Worm (Caenorhabditis elegans) whole organism, mixed stage, embryonic: ENCODE data around the gene ZK84.4.

ENCODE experiments used
- ceh-43 ChIP-seq: fragments of 200-800 bp; sonication (Bioruptor generic); optimal IDR thresholded peaks from 2 replicates; lab custom pipeline; 2018; ENCODE audit warnings: mild to moderate bottlenecking, missing genetic modification characterization, moderate library complexity, missing compliant biosample characterization
- ces-1 ChIP-seq: fragments of 150-350 bp; optimal IDR thresholded peaks from 2 replicates; lab custom pipeline; 2014; ENCODE audit warnings: missing biosample characterization, missing genetic modification reagents, missing genetic modification characterization
- elt-1 ChIP-seq: sonication (generic microtip); optimal IDR thresholded peaks from 2 replicates; lab custom pipeline; 2017; ENCODE audit warnings: missing genetic modification characterization, mild to moderate bottlenecking, missing compliant biosample characterization, antibody characterized with exemption, moderate library complexity, borderline replicate concordance; ENCODE audit not compliant: insufficient read depth
- elt-3 ChIP-seq: fragments of 150-350 bp; optimal IDR thresholded peaks from 2 replicates; lab custom pipeline; 2014; ENCODE audit warnings: missing biosample characterization, missing genetic modification characterization
- lin-13 ChIP-seq: fragments of 150-350 bp; optimal IDR thresholded peaks from 2 replicates; lab custom pipeline; 2014; ENCODE audit warnings: missing biosample characterization, missing genetic modification characterization
- mep-1 ChIP-seq: fragments of 150-350 bp; optimal IDR thresholded peaks from 2 replicates; lab custom pipeline; 2017; ENCODE audit warnings: missing biosample characterization, missing genetic modification reagents, missing genetic modification characterization, inconsistent platforms
- nhr-28 ChIP-seq: fragments of 150-350 bp; optimal IDR thresholded peaks from 2 replicates; lab custom pipeline; 2014; ENCODE audit warnings: missing biosample characterization, missing genetic modification characterization
- pha-4 ChIP-seq: fragments of 150-350 bp; optimal IDR thresholded peaks from 2 replicates; lab custom pipeline; 2018; ENCODE audit warnings: missing biosample characterization, missing genetic modification reagents, missing genetic modification characterization
- unc-120 ChIP-seq: sonication (generic microtip); optimal IDR thresholded peaks from 2 replicates; lab custom pipeline; 2017; ENCODE audit warnings: missing genetic modification characterization, missing compliant biosample characterization; ENCODE audit not compliant: poor library complexity, severe bottlenecking
- unc-39 ChIP-seq: fragments of 150-350 bp; optimal IDR thresholded peaks from 2 replicates; lab custom pipeline; 2014; ENCODE audit warnings: missing biosample characterization, missing genetic modification characterization
- unc-62 ChIP-seq: fragments of 150-350 bp; optimal IDR thresholded peaks from 2 replicates; lab custom pipeline; 2014; ENCODE audit warnings: missing biosample characterization, missing genetic modification reagents, missing genetic modification characterization
- zip-8 ChIP-seq: fragments of 150-350 bp; optimal IDR thresholded peaks from 2 replicates; lab custom pipeline; 2014; ENCODE audit warnings: missing biosample characterization, missing genetic modification characterization
- ztf-11 ChIP-seq: fragments of 150-350 bp; optimal IDR thresholded peaks from 2 replicates; lab custom pipeline; 2014; ENCODE audit warnings: missing biosample characterization, missing genetic modification characterization

- TF ChIP-seq pha-4 (tag; lab: Kevin White, UChicago) (no peak), unc-62 (GFP tag; lab: Kevin White, UChicago) (no peak), unc-120 (tag; lab: Kevin White, UChicago) (no peak), unc-39 (no peak), mep-1 (no peak), elt-1 (tag; lab: Kevin White, UChicago) (no peak), ceh-43 (GFP tag; lab: Kevin White, UChicago) (no peak), nhr-28 (tag; lab: Kevin White, UChicago) (no peak), zip-8 (tag; lab: Kevin White, UChicago) (no peak), lin-13 (tag; lab: Kevin White, UChicago) (no peak), ces-1 (GFP tag; lab: Kevin White, UChicago) (no peak), elt-3 (tag; lab: Kevin White, UChicago) (no peak), ztf-11 (tag; lab: Kevin White, UChicago) (no peak)
These were observed 12.7 kb downstream of the ZK84.4 start, which contains the start of gene ins-4 for ce11 chrII:5996066-5996465.
